Worm (Caenorhabditis elegans) whole organism, mixed stage, embryonic: ENCODE data around the gene mdmh-35.

Source experiments
- M03D4.4 ChIP-seq: sonication (generic microtip); optimal IDR thresholded peaks from 2 replicates; lab custom pipeline; 2017; ENCODE audit warnings: mild to moderate bottlenecking, missing genetic modification characterization, missing compliant biosample characterization
- bed-3 ChIP-seq: fragments of 200-800 bp; sonication (Bioruptor generic); optimal IDR thresholded peaks from 3 replicates; lab custom pipeline; 2018; ENCODE audit warnings: mild to moderate bottlenecking, missing genetic modification characterization, moderate library complexity, missing compliant biosample characterization
- blmp-1 ChIP-seq: fragments of 150-350 bp; optimal IDR thresholded peaks from 2 replicates; lab custom pipeline; 2014; ENCODE audit warnings: missing biosample characterization, missing genetic modification characterization
- ceh-39 ChIP-seq: fragments of 150-350 bp; optimal IDR thresholded peaks from 2 replicates; lab custom pipeline; 2014; ENCODE audit warnings: missing biosample characterization, missing genetic modification characterization
- ceh-43 ChIP-seq: fragments of 200-800 bp; sonication (Bioruptor generic); optimal IDR thresholded peaks from 2 replicates; lab custom pipeline; 2018; ENCODE audit warnings: mild to moderate bottlenecking, missing genetic modification characterization, moderate library complexity, missing compliant biosample characterization
- ceh-83 ChIP-seq: fragments of 200-800 bp; sonication (Bioruptor generic); optimal IDR thresholded peaks from 2 replicates; lab custom pipeline; 2018; ENCODE audit warnings: mild to moderate bottlenecking, missing genetic modification characterization, missing compliant biosample characterization
- ces-1 ChIP-seq: fragments of 150-350 bp; optimal IDR thresholded peaks from 2 replicates; lab custom pipeline; 2014; ENCODE audit warnings: missing biosample characterization, missing genetic modification reagents, missing genetic modification characterization
- cnd-1 ChIP-seq: fragments of 200-800 bp; sonication (Bioruptor generic); optimal IDR thresholded peaks from 2 replicates; lab custom pipeline; 2018; ENCODE audit warnings: mild to moderate bottlenecking, missing genetic modification characterization, missing compliant biosample characterization
- drap-1 ChIP-seq: fragments of 200-800 bp; sonication (Bioruptor generic); optimal IDR thresholded peaks from 3 replicates; lab custom pipeline; 2018; ENCODE audit warnings: mild to moderate bottlenecking, missing genetic modification characterization, missing compliant biosample characterization
- elt-1 ChIP-seq: sonication (generic microtip); optimal IDR thresholded peaks from 2 replicates; lab custom pipeline; 2017; ENCODE audit warnings: missing genetic modification characterization, mild to moderate bottlenecking, missing compliant biosample characterization, antibody characterized with exemption, moderate library complexity, borderline replicate concordance; ENCODE audit not compliant: insufficient read depth
- hlh-1 ChIP-seq: fragments of 150-350 bp; optimal IDR thresholded peaks from 2 replicates; lab custom pipeline; 2014; ENCODE audit warnings: missing biosample characterization, missing genetic modification reagents, missing genetic modification characterization
- lin-13 ChIP-seq: fragments of 150-350 bp; optimal IDR thresholded peaks from 2 replicates; lab custom pipeline; 2014; ENCODE audit warnings: missing biosample characterization, missing genetic modification characterization
- lsy-2 ChIP-seq: fragments of 150-350 bp; optimal IDR thresholded peaks from 2 replicates; lab custom pipeline; 2014; ENCODE audit warnings: missing biosample characterization, missing genetic modification characterization
- mab-5 ChIP-seq: fragments of 150-350 bp; optimal IDR thresholded peaks from 2 replicates; lab custom pipeline; 2014; ENCODE audit warnings: missing biosample characterization, missing genetic modification characterization
- mep-1 ChIP-seq: fragments of 150-350 bp; optimal IDR thresholded peaks from 2 replicates; lab custom pipeline; 2017; ENCODE audit warnings: missing biosample characterization, missing genetic modification reagents, missing genetic modification characterization, inconsistent platforms
- mls-2 ChIP-seq: sonication (generic microtip); optimal IDR thresholded peaks from 2 replicates; lab custom pipeline; 2016; ENCODE audit warnings: mild to moderate bottlenecking, missing genetic modification characterization, moderate library complexity, missing compliant biosample characterization
- nhr-2 ChIP-seq: fragments of 150-350 bp; optimal IDR thresholded peaks from 2 replicates; lab custom pipeline; 2014; ENCODE audit warnings: missing biosample characterization, missing genetic modification characterization
- nhr-237 ChIP-seq: fragments of 150-350 bp; optimal IDR thresholded peaks from 2 replicates; lab custom pipeline; 2014; ENCODE audit warnings: missing biosample characterization, missing genetic modification characterization
- nhr-28 ChIP-seq: fragments of 150-350 bp; optimal IDR thresholded peaks from 2 replicates; lab custom pipeline; 2014; ENCODE audit warnings: missing biosample characterization, missing genetic modification characterization
- nhr-76 ChIP-seq: sonication (generic microtip); optimal IDR thresholded peaks from 2 replicates; lab custom pipeline; 2017; ENCODE audit warnings: missing biosample characterization, missing genetic modification characterization
- pha-4 ChIP-seq: fragments of 150-350 bp; optimal IDR thresholded peaks from 2 replicates; lab custom pipeline; 2018; ENCODE audit warnings: missing biosample characterization, missing genetic modification reagents, missing genetic modification characterization
- sptf-1 ChIP-seq: sonication (generic microtip); optimal IDR thresholded peaks from 2 replicates; lab custom pipeline; 2017; ENCODE audit warnings: mild to moderate bottlenecking, missing genetic modification characterization, moderate library complexity, missing compliant biosample characterization
- tbx-8 ChIP-seq: fragments of 200-800 bp; sonication (Bioruptor generic); optimal IDR thresholded peaks from 2 replicates; lab custom pipeline; 2018; ENCODE audit warnings: mild to moderate bottlenecking, missing genetic modification characterization, moderate library complexity, missing compliant biosample characterization
- unc-120 ChIP-seq: sonication (generic microtip); optimal IDR thresholded peaks from 2 replicates; lab custom pipeline; 2017; ENCODE audit warnings: missing genetic modification characterization, missing compliant biosample characterization; ENCODE audit not compliant: poor library complexity, severe bottlenecking
- unc-62 ChIP-seq: fragments of 150-350 bp; optimal IDR thresholded peaks from 2 replicates; lab custom pipeline; 2014; ENCODE audit warnings: missing biosample characterization, missing genetic modification reagents, missing genetic modification characterization
- zip-8 ChIP-seq: fragments of 150-350 bp; optimal IDR thresholded peaks from 2 replicates; lab custom pipeline; 2014; ENCODE audit warnings: missing biosample characterization, missing genetic modification characterization
- ztf-11 ChIP-seq: fragments of 150-350 bp; optimal IDR thresholded peaks from 2 replicates; lab custom pipeline; 2014; ENCODE audit warnings: missing biosample characterization, missing genetic modification characterization

Gene mdmh-35

ce11 chrII:7863480-7864125, 8.1 kb upstream of the mdmh-35 start:
- TF ChIP-seq nhr-28 (tag; lab: Kevin White, UChicago) (no peak), zip-8 (tag; lab: Kevin White, UChicago) (no peak), sptf-1 (peak; percentile 20), mep-1 (tag; lab: Kevin White, UChicago) (no peak), bed-3 (no peak)

ce11 chrII:7860221-7860928, 4.9 kb upstream of the mdmh-35 start, which contains the start of gene lin-5:
lin-5 (plus strand) TSS chrII:7860574.
- TF ChIP-seq hlh-1 (peak; percentile 22), lsy-2 (tag; lab: Kevin White, UChicago) (peak; percentile 27), unc-120 (tag; lab: Kevin White, UChicago) (peak; percentile 44), ces-1 (GFP tag; lab: Kevin White, UChicago) (peak; percentile 45), mls-2 (peak; percentile 48), nhr-2 (no peak), ztf-11 (tag; lab: Kevin White, UChicago) (no peak), unc-62 (GFP tag; lab: Kevin White, UChicago) (peak; percentile 25), drap-1 (GFP tag; lab: Kevin White, UChicago) (peak; percentile 4), lin-13 (peak; percentile 31)

DNA sequence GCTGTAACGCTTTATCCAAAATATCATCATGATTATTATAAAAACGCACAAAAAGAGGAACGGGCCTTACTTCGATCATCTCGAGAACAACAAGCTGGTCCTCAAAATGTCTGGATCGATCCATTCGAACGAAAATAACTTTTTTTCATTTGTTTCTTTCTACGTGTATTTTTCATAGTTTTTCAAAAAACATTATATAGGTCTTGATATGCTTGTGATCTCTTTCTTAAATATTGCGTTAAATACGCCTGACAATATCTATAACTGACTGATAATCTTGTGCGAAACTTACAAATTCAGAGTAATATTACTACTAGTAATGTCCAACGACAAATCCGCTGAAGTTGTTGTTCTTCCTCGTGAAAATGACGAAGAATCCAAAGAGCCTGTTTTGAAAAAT, 2.6 kb upstream of the mdmh-35 start, which contains the start of gene sds-22:
sds-22 (plus strand) TSS at position 301 of the 400 bp plus-strand sequence.
- TF ChIP-seq zip-8 (tag; lab: Kevin White, UChicago) (no peak), nhr-2 (no peak), ceh-39 (no peak)

ce11 chrII:7857485-7858010, 2.0 kb upstream of the mdmh-35 start, which contains the start of the genes cec-3 and T09A5.15:
cec-3 (minus strand) TSS chrII:7857600.
T09A5.15 (plus strand) TSS chrII:7857960.
- TF ChIP-seq ceh-39 (no peak), nhr-28 (tag; lab: Kevin White, UChicago) (no peak), M03D4.4 (tag; lab: Kevin White, UChicago) (no peak), nhr-237 (tag; lab: Kevin White, UChicago) (peak; percentile 65), tbx-8 (no peak), elt-1 (tag; lab: Kevin White, UChicago) (no peak), lsy-2 (tag; lab: Kevin White, UChicago) (peak; percentile 24), nhr-76 (tag; lab: Kevin White, UChicago) (no peak), nhr-2 (no peak), cnd-1 (tag; lab: Kevin White, UChicago) (no peak), mab-5 (tag; lab: Kevin White, UChicago) (peak; percentile 28), ces-1 (GFP tag; lab: Kevin White, UChicago) (peak; percentile 54), unc-120 (tag; lab: Kevin White, UChicago) (peak; percentile 56), mep-1 (tag; lab: Kevin White, UChicago) (peak; percentile 9)

ce11 chrII:7854942-7855341, 577 bp downstream of the mdmh-35 start, which contains the start of gene mdt-10:
mdt-10 (minus strand) TSS chrII:7855042.
- no peak for TF ChIP-seq bed-3
- TF ChIP-seq ceh-39, result no peak

ce11 chrII:7853679-7854078, 1.8 kb downstream of the mdmh-35 start, which contains the start of gene T09A5.5:
T09A5.5 (minus strand) TSS chrII:7853779.
- no peak for TF ChIP-seq nhr-237 (tag; lab: Kevin White, UChicago)
- no peak for TF ChIP-seq nhr-76 (tag; lab: Kevin White, UChicago)
- no peak for TF ChIP-seq blmp-1 (tag; lab: Kevin White, UChicago)
- TF ChIP-seq mls-2, result no peak
- TF ChIP-seq hlh-1, result no peak
- no peak for TF ChIP-seq ceh-83
- no peak for TF ChIP-seq mep-1 (tag; lab: Kevin White, UChicago)
- TF ChIP-seq ceh-43 (GFP tag; lab: Kevin White, UChicago), result no peak
- TF ChIP-seq M03D4.4 (tag; lab: Kevin White, UChicago), result no peak
- TF ChIP-seq tbx-8, result no peak
- no peak for TF ChIP-seq lsy-2 (tag; lab: Kevin White, UChicago)
- TF ChIP-seq drap-1 (GFP tag; lab: Kevin White, UChicago), result no peak
- no peak for TF ChIP-seq unc-120 (tag; lab: Kevin White, UChicago)
- TF ChIP-seq pha-4 (tag; lab: Kevin White, UChicago), result no peak
- TF ChIP-seq elt-1 (tag; lab: Kevin White, UChicago), result no peak
- TF ChIP-seq mab-5 (tag; lab: Kevin White, UChicago), result no peak
- no peak for TF ChIP-seq unc-62 (GFP tag; lab: Kevin White, UChicago)
- no peak for TF ChIP-seq ceh-39
- no peak for TF ChIP-seq nhr-2
- TF ChIP-seq, all 35 proteins: peak for 0
